Worm (Caenorhabditis elegans) whole organism, midembryonic: ENCODE results near the gene gpx-3.

ENCODE experiments used
- T22C8.4 ChIP-seq: fragments of 200-800 bp; sonication (Bioruptor generic); IDR thresholded peaks from 2 replicates; pipeline ENCODE4 v1.3.6; 2022; ENCODE audit warnings: missing genetic modification characterization, missing compliant biosample characterization
- cog-1 ChIP-seq: sonication (generic microtip); optimal IDR thresholded peaks from 2 replicates; lab custom pipeline; 2016; ENCODE audit warnings: missing genetic modification characterization, missing compliant biosample characterization
- flt-1 ChIP-seq: fragments of 200-800 bp; sonication (Bioruptor generic); IDR thresholded peaks from 2 replicates; pipeline ENCODE4 v1.3.6; 2022; ENCODE audit warnings: missing genetic modification characterization, missing compliant biosample characterization
- klf-2 ChIP-seq: fragments of 200-800 bp; sonication (Bioruptor generic); conservative IDR thresholded peaks from 2 replicates; pipeline ENCODE4 v1.3.6; 2022; ENCODE audit warnings: missing genetic modification reagents, missing genetic modification characterization, missing compliant biosample characterization
- med-1 ChIP-seq: sonication (generic microtip); optimal IDR thresholded peaks from 2 replicates; lab custom pipeline; 2017; ENCODE audit warnings: missing genetic modification characterization, mild to moderate bottlenecking, missing compliant biosample characterization, antibody characterized with exemption, missing genetic modification reagents; ENCODE audit not compliant: insufficient read depth
- ref-1 ChIP-seq: fragments of 200-800 bp; sonication (Bioruptor generic); conservative IDR thresholded peaks from 2 replicates; pipeline ENCODE4 v1.3.6; 2022; ENCODE audit warnings: missing genetic modification reagents, missing genetic modification characterization, missing compliant biosample characterization
- tab-1 ChIP-seq: fragments of 200-800 bp; sonication (Bioruptor generic); IDR thresholded peaks from 2 replicates; pipeline ENCODE4 v1.3.6; 2022; ENCODE audit warnings: missing genetic modification characterization, missing compliant biosample characterization
- ztf-23 ChIP-seq: fragments of 200-800 bp; sonication (Bioruptor generic); IDR thresholded peaks from 2 replicates; pipeline ENCODE4 v1.3.6; 2022; ENCODE audit warnings: missing genetic modification reagents, missing genetic modification characterization, missing compliant biosample characterization
- ztf-29 ChIP-seq: fragments of 200-800 bp; sonication (Bioruptor generic); IDR thresholded peaks from 2 replicates; pipeline ENCODE4 v1.3.6; 2022; ENCODE audit warnings: missing genetic modification reagents, missing genetic modification characterization, missing compliant biosample characterization

ce11 chrX:9584333-9584732, 3.4 kb upstream of the gpx-3 start, which contains the start of gene gpx-5:
- no peak for TF ChIP-seq klf-2 (GFP tag; lab: Robert Waterston, UW)
- TF ChIP-seq flt-1, result no peak
- TF ChIP-seq tab-1 (GFP tag; lab: Robert Waterston, UW), result no peak
- no peak for TF ChIP-seq med-1
- no peak for TF ChIP-seq ztf-23 (GFP tag; lab: Robert Waterston, UW)
- TF ChIP-seq ref-1 (GFP tag; lab: Robert Waterston, UW), result no peak
- no peak for TF ChIP-seq T22C8.4 (GFP tag; lab: Robert Waterston, UW)
- TF ChIP-seq ztf-29, result no peak
- TF ChIP-seq cog-1 (tag; lab: Kevin White, UChicago), result no peak
